Worm (Caenorhabditis elegans) whole organism, mixed stage, embryonic: Measurements from ENCODE around the gene set-19.

ENCODE experiments used
- M03D4.4 ChIP-seq: sonication (generic microtip); optimal IDR thresholded peaks from 2 replicates; lab custom pipeline; 2017; ENCODE audit warnings: mild to moderate bottlenecking, missing genetic modification characterization, missing compliant biosample characterization
- bed-3 ChIP-seq: fragments of 200-800 bp; sonication (Bioruptor generic); optimal IDR thresholded peaks from 3 replicates; lab custom pipeline; 2018; ENCODE audit warnings: mild to moderate bottlenecking, missing genetic modification characterization, moderate library complexity, missing compliant biosample characterization
- blmp-1 ChIP-seq: fragments of 150-350 bp; optimal IDR thresholded peaks from 2 replicates; lab custom pipeline; 2014; ENCODE audit warnings: missing biosample characterization, missing genetic modification characterization
- ceh-39 ChIP-seq: fragments of 150-350 bp; optimal IDR thresholded peaks from 2 replicates; lab custom pipeline; 2014; ENCODE audit warnings: missing biosample characterization, missing genetic modification characterization
- ceh-43 ChIP-seq: fragments of 200-800 bp; sonication (Bioruptor generic); optimal IDR thresholded peaks from 2 replicates; lab custom pipeline; 2018; ENCODE audit warnings: mild to moderate bottlenecking, missing genetic modification characterization, moderate library complexity, missing compliant biosample characterization
- ceh-83 ChIP-seq: fragments of 200-800 bp; sonication (Bioruptor generic); optimal IDR thresholded peaks from 2 replicates; lab custom pipeline; 2018; ENCODE audit warnings: mild to moderate bottlenecking, missing genetic modification characterization, missing compliant biosample characterization
- ces-1 ChIP-seq: fragments of 150-350 bp; optimal IDR thresholded peaks from 2 replicates; lab custom pipeline; 2014; ENCODE audit warnings: missing biosample characterization, missing genetic modification reagents, missing genetic modification characterization
- cnd-1 ChIP-seq: fragments of 200-800 bp; sonication (Bioruptor generic); optimal IDR thresholded peaks from 2 replicates; lab custom pipeline; 2018; ENCODE audit warnings: mild to moderate bottlenecking, missing genetic modification characterization, missing compliant biosample characterization
- drap-1 ChIP-seq: fragments of 200-800 bp; sonication (Bioruptor generic); optimal IDR thresholded peaks from 3 replicates; lab custom pipeline; 2018; ENCODE audit warnings: mild to moderate bottlenecking, missing genetic modification characterization, missing compliant biosample characterization
- elt-1 ChIP-seq: sonication (generic microtip); optimal IDR thresholded peaks from 2 replicates; lab custom pipeline; 2017; ENCODE audit warnings: missing genetic modification characterization, mild to moderate bottlenecking, missing compliant biosample characterization, antibody characterized with exemption, moderate library complexity, borderline replicate concordance; ENCODE audit not compliant: insufficient read depth
- elt-3 ChIP-seq: fragments of 150-350 bp; optimal IDR thresholded peaks from 2 replicates; lab custom pipeline; 2014; ENCODE audit warnings: missing biosample characterization, missing genetic modification characterization
- flh-1 ChIP-seq: fragments of 200-800 bp; sonication (Bioruptor generic); optimal IDR thresholded peaks from 2 replicates; lab custom pipeline; 2018; ENCODE audit warnings: mild to moderate bottlenecking, missing genetic modification characterization, moderate library complexity, missing compliant biosample characterization
- ham-2 ChIP-seq: fragments of 200-800 bp; sonication (Bioruptor generic); optimal IDR thresholded peaks from 2 replicates; lab custom pipeline; 2018; ENCODE audit warnings: mild to moderate bottlenecking, missing genetic modification characterization, missing compliant biosample characterization
- hlh-1 ChIP-seq: fragments of 150-350 bp; optimal IDR thresholded peaks from 2 replicates; lab custom pipeline; 2014; ENCODE audit warnings: missing biosample characterization, missing genetic modification reagents, missing genetic modification characterization
- lin-13 ChIP-seq: fragments of 150-350 bp; optimal IDR thresholded peaks from 2 replicates; lab custom pipeline; 2014; ENCODE audit warnings: missing biosample characterization, missing genetic modification characterization
- lin-32 ChIP-seq: fragments of 200-800 bp; sonication (Bioruptor generic); optimal IDR thresholded peaks from 2 replicates; lab custom pipeline; 2018; ENCODE audit warnings: mild to moderate bottlenecking, missing genetic modification characterization, missing compliant biosample characterization
- lsy-2 ChIP-seq: fragments of 150-350 bp; optimal IDR thresholded peaks from 2 replicates; lab custom pipeline; 2014; ENCODE audit warnings: missing biosample characterization, missing genetic modification characterization
- mab-5 ChIP-seq: fragments of 150-350 bp; optimal IDR thresholded peaks from 2 replicates; lab custom pipeline; 2014; ENCODE audit warnings: missing biosample characterization, missing genetic modification characterization
- mep-1 ChIP-seq: fragments of 150-350 bp; optimal IDR thresholded peaks from 2 replicates; lab custom pipeline; 2017; ENCODE audit warnings: missing biosample characterization, missing genetic modification reagents, missing genetic modification characterization, inconsistent platforms
- mls-2 ChIP-seq: sonication (generic microtip); optimal IDR thresholded peaks from 2 replicates; lab custom pipeline; 2016; ENCODE audit warnings: mild to moderate bottlenecking, missing genetic modification characterization, moderate library complexity, missing compliant biosample characterization
- nhr-12 ChIP-seq: fragments of 150-350 bp; optimal IDR thresholded peaks from 2 replicates; lab custom pipeline; 2014; ENCODE audit warnings: missing biosample characterization, missing genetic modification characterization
- nhr-2 ChIP-seq: fragments of 150-350 bp; optimal IDR thresholded peaks from 2 replicates; lab custom pipeline; 2014; ENCODE audit warnings: missing biosample characterization, missing genetic modification characterization
- nhr-237 ChIP-seq: fragments of 150-350 bp; optimal IDR thresholded peaks from 2 replicates; lab custom pipeline; 2014; ENCODE audit warnings: missing biosample characterization, missing genetic modification characterization
- nhr-28 ChIP-seq: fragments of 150-350 bp; optimal IDR thresholded peaks from 2 replicates; lab custom pipeline; 2014; ENCODE audit warnings: missing biosample characterization, missing genetic modification characterization
- nhr-76 ChIP-seq: sonication (generic microtip); optimal IDR thresholded peaks from 2 replicates; lab custom pipeline; 2017; ENCODE audit warnings: missing biosample characterization, missing genetic modification characterization
- pha-4 ChIP-seq: fragments of 150-350 bp; optimal IDR thresholded peaks from 2 replicates; lab custom pipeline; 2018; ENCODE audit warnings: missing biosample characterization, missing genetic modification reagents, missing genetic modification characterization
- sem-2 ChIP-seq: fragments of 200-800 bp; sonication (Bioruptor generic); optimal IDR thresholded peaks from 2 replicates; lab custom pipeline; 2018; ENCODE audit warnings: mild to moderate bottlenecking, missing genetic modification characterization, missing compliant biosample characterization
- snpc-4 ChIP-seq: fragments of 150-350 bp; optimal IDR thresholded peaks from 2 replicates; lab custom pipeline; 2014; ENCODE audit warnings: missing biosample characterization, missing genetic modification characterization
- sptf-1 ChIP-seq: sonication (generic microtip); optimal IDR thresholded peaks from 2 replicates; lab custom pipeline; 2017; ENCODE audit warnings: mild to moderate bottlenecking, missing genetic modification characterization, moderate library complexity, missing compliant biosample characterization
- tbx-8 ChIP-seq: fragments of 200-800 bp; sonication (Bioruptor generic); optimal IDR thresholded peaks from 2 replicates; lab custom pipeline; 2018; ENCODE audit warnings: mild to moderate bottlenecking, missing genetic modification characterization, moderate library complexity, missing compliant biosample characterization
- unc-120 ChIP-seq: sonication (generic microtip); optimal IDR thresholded peaks from 2 replicates; lab custom pipeline; 2017; ENCODE audit warnings: missing genetic modification characterization, missing compliant biosample characterization; ENCODE audit not compliant: poor library complexity, severe bottlenecking
- unc-39 ChIP-seq: fragments of 150-350 bp; optimal IDR thresholded peaks from 2 replicates; lab custom pipeline; 2014; ENCODE audit warnings: missing biosample characterization, missing genetic modification characterization
- unc-62 ChIP-seq: fragments of 150-350 bp; optimal IDR thresholded peaks from 2 replicates; lab custom pipeline; 2014; ENCODE audit warnings: missing biosample characterization, missing genetic modification reagents, missing genetic modification characterization
- zip-8 ChIP-seq: fragments of 150-350 bp; optimal IDR thresholded peaks from 2 replicates; lab custom pipeline; 2014; ENCODE audit warnings: missing biosample characterization, missing genetic modification characterization
- ztf-11 ChIP-seq: fragments of 150-350 bp; optimal IDR thresholded peaks from 2 replicates; lab custom pipeline; 2014; ENCODE audit warnings: missing biosample characterization, missing genetic modification characterization

Gene set-19

ce11 chrX:5689077-5689476 is 9.1 kb upstream of the set-19 start:
- TF ChIP-seq snpc-4 (tag; lab: Kevin White, UChicago) (no peak), ceh-39 (no peak)

DNA sequence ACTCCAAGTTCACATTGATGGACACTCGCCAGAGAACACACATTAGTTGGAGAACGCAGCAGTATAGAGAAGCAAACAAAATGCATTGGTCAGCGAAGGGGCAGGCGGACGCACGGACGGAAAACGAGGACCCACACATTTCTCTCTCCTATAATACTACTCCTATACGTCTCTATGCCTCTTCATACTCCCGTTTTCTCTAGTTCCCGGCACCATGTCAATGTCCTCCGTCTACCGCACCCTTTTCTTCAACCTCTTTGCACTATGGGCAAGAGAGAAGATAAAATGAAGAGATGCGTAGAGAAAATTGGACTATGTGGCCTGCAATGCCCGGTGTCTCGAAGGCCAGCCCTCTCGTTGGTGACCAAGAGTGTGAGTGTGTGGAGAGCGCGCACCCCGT is 6.0 kb upstream of the set-19 start, which contains the start of gene set-20:
Gene set-20 (minus strand): TSS at position 94 of the 400 bp plus-strand sequence.
- TF ChIP-seq ceh-39 (no peak), ham-2 (GFP tag; lab: Kevin White, UChicago) (peak; percentile 54), mab-5 (tag; lab: Kevin White, UChicago) (no peak), zip-8 (tag; lab: Kevin White, UChicago) (no peak), cnd-1 (tag; lab: Kevin White, UChicago) (peak; percentile 27), elt-1 (tag; lab: Kevin White, UChicago) (no peak), ceh-43 (GFP tag; lab: Kevin White, UChicago) (no peak), ztf-11 (tag; lab: Kevin White, UChicago) (peak; percentile 45), nhr-28 (no peak), lin-32 (GFP tag; lab: Kevin White, UChicago) (no peak), unc-120 (tag; lab: Kevin White, UChicago) (peak; percentile 68), pha-4 (tag; lab: Kevin White, UChicago) (peak; percentile 17), nhr-237 (tag; lab: Kevin White, UChicago) (no peak), lin-13 (tag; lab: Kevin White, UChicago) (no peak), blmp-1 (tag; lab: Kevin White, UChicago) (no peak), bed-3 (GFP tag; lab: Kevin White, UChicago) (no peak), lsy-2 (tag; lab: Kevin White, UChicago) (peak; percentile 23), mep-1 (tag; lab: Kevin White, UChicago) (peak; percentile 75), elt-3 (tag; lab: Kevin White, UChicago) (no peak), flh-1 (GFP tag; lab: Kevin White, UChicago) (no peak), M03D4.4 (tag; lab: Kevin White, UChicago) (peak; percentile 58), nhr-76 (tag; lab: Kevin White, UChicago) (no peak), ces-1 (GFP tag; lab: Kevin White, UChicago) (peak; percentile 85), tbx-8 (GFP tag; lab: Kevin White, UChicago) (no peak), drap-1 (GFP tag; lab: Kevin White, UChicago) (peak; percentile 69), sem-2 (GFP tag; lab: Kevin White, UChicago) (no peak), nhr-12 (tag; lab: Kevin White, UChicago) (no peak), sptf-1 (peak; percentile 59), hlh-1 (tag; lab: Kevin White, UChicago) (peak; percentile 39), nhr-2 (tag; lab: Kevin White, UChicago) (peak; percentile 94), ceh-83 (peak; percentile 28), unc-39 (tag; lab: Kevin White, UChicago) (no peak), mls-2 (tag; lab: Kevin White, UChicago) (peak; percentile 63), unc-62 (GFP tag; lab: Kevin White, UChicago) (peak; percentile 83), snpc-4 (tag; lab: Kevin White, UChicago) (no peak)

DNA sequence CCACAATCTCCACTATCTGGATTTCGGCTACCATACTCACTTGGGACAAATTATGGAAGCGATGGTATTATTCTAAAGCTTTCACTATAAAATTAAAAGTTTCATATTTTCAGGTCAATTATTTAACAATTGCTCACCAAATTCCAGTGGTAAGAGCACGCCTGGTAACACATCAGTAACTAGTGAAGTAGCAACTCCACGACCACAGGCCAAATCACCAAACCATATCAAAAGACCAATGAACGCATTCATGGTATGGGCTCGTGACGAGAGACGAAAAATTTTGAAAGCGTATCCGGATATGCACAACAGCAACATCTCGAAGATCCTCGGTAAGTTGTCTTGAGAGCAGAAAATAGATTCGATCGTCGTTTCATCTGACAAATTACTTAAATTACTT is 7.4 kb downstream of the set-19 start:
- TF ChIP-seq pha-4 (tag; lab: Kevin White, UChicago) (no peak), lsy-2 (tag; lab: Kevin White, UChicago) (no peak), nhr-28 (no peak), mep-1 (tag; lab: Kevin White, UChicago) (no peak)

DNA sequence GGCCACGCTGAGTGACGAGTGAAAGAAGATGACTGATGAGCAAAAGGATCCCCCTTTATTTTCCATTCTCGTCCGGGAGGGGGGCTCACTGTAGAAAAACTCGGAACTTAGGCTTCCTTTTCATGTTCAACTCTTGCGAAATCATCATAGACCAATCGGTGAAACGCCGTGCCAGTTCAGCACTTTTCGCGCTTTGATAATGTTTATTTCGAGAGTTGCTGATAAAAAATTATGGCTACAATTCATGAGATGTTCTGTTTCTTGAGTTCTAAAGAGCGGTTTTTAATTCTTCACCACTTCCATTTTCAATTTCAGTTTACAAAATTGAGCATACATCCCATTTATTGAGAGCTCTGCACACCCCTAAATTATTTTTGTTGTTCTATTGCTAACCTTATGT is 9.2 kb downstream of the set-19 start:
- no peak for TF ChIP-seq tbx-8 (GFP tag; lab: Kevin White, UChicago)
- TF ChIP-seq sptf-1: no peak
- TF ChIP-seq lsy-2 (tag; lab: Kevin White, UChicago): no peak
- no peak for TF ChIP-seq ces-1 (GFP tag; lab: Kevin White, UChicago)
- no peak for TF ChIP-seq ceh-43 (GFP tag; lab: Kevin White, UChicago)
- no peak for TF ChIP-seq hlh-1 (tag; lab: Kevin White, UChicago)
- no peak for TF ChIP-seq mep-1 (tag; lab: Kevin White, UChicago)
- no peak for TF ChIP-seq cnd-1 (tag; lab: Kevin White, UChicago)
